Fruit fly (Drosophila melanogaster): ENCODE data around the gene CG12684.
A peak's percentile ranks its signal among the peaks of the same experiment; 100 is the strongest.

Gene CG12684

dm6 chrX:4563980-4564379 is 7.7 kb downstream of the CG12684 start:
- TF ChIP-seq CG9139 (GFP tag; optimal IDR thresholded peaks at IDR 0.05) (peak; percentile 46), fd59A (GFP tag; optimal IDR thresholded peaks at IDR 0.05) (no peak), fd85E (GFP tag; optimal IDR thresholded peaks at IDR 0.05) (no peak), CG6792 (GFP tag; optimal IDR thresholded peaks at IDR 0.05) (no peak), ss (GFP tag; optimal IDR thresholded peaks at IDR 0.05) (peak; percentile 23 to 35), CG15336 (GFP tag; IDR thresholded peaks at IDR 0.05) (no peak)

DNA sequence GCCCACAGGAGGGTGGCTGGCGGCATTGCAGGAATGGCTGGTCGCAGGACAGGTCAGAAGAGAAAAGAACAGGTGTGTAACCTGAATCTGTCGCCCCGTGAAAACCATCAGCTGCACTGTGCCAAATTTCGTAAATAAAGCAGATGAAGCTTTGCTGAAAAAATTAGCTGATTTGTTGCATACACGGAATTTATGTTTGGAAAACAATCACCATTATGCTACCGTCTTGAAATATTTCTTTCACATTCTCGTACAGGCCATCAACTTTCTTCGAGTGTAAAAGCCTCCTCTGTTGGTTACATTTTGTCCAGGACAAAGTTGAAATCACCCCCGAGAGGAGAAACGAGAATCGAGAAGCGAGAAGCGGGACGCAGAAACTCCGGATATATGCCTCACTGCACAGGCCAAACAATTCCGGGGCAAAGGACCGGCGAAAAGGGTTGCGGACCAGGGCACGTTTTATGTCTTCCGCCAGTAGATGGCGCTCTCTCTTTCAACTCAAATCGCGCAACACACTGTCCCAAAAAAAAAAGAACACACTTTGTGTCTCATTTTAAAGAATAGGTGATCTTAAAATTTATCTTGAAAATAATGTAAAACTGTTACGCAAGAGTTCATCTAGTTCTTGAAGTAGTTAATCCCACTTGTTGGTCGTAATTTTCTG is 11.4 kb downstream of the CG12684 start:
- no peak for TF ChIP-seq vri (GFP tag; optimal IDR thresholded peaks at IDR 0.05)
- peak; percentile 42 for TF ChIP-seq cyc (GFP tag; optimal IDR thresholded peaks at IDR 0.05)
- TF ChIP-seq CG3032 (tag; optimal IDR thresholded peaks at IDR 0.05), result no peak
- TF ChIP-seq CG3919 (GFP tag; optimal IDR thresholded peaks at IDR 0.05), result peak; percentile 39
- TF ChIP-seq CG4318 (GFP tag; optimal IDR thresholded peaks at IDR 0.05), result no peak
- no peak for TF ChIP-seq CG8319 (GFP tag; optimal IDR thresholded peaks at IDR 0.05)
- peak; percentile 5 for TF ChIP-seq fd59A (GFP tag; optimal IDR thresholded peaks at IDR 0.05)
- peak; percentile 45 for TF ChIP-seq CG31627 (GFP tag; optimal IDR thresholded peaks at IDR 0.05)
- TF ChIP-seq fkh (GFP tag; optimal IDR thresholded peaks at IDR 0.05), result no peak
- TF ChIP-seq pdm3 (GFP tag; optimal IDR thresholded peaks at IDR 0.05), result peak; percentile 24
- peak; percentile 19 for TF ChIP-seq Sox102F (GFP tag; optimal IDR thresholded peaks at IDR 0.05)
- no peak for TF ChIP-seq CG11294 (GFP tag; IDR thresholded peaks at IDR 0.05)
- TF ChIP-seq CG34406 (GFP tag; optimal IDR thresholded peaks at IDR 0.05), result no peak
- TF ChIP-seq Gug (GFP tag; IDR thresholded peaks at IDR 0.05), result no peak
- no peak for TF ChIP-seq CG8632 (GFP tag; optimal IDR thresholded peaks at IDR 0.05)
- peak; percentile 38 for TF ChIP-seq Ets96B (tag; optimal IDR thresholded peaks at IDR 0.05)
- TF ChIP-seq CG6792 (GFP tag; optimal IDR thresholded peaks at IDR 0.05), result peak; percentile 26
- no peak for TF ChIP-seq Hr38 (GFP tag; optimal IDR thresholded peaks at IDR 0.05)
- no peak for TF ChIP-seq net (GFP tag; optimal IDR thresholded peaks at IDR 0.05)
- TF ChIP-seq Sox15 (GFP tag; optimal IDR thresholded peaks at IDR 0.05), result no peak
- TF ChIP-seq CG7368 (GFP tag; optimal IDR thresholded peaks at IDR 0.05), result no peak
- no peak for TF ChIP-seq svp (GFP tag)
- TF ChIP-seq achi (GFP tag; optimal IDR thresholded peaks at IDR 0.05), result no peak
- peak in 1 of 2 experiments; percentile 20 for TF ChIP-seq ss (GFP tag; optimal IDR thresholded peaks at IDR 0.05)
- TF ChIP-seq Lpt (GFP tag; optimal IDR thresholded peaks at IDR 0.05), result no peak
- TF ChIP-seq CG16779 (tag; optimal IDR thresholded peaks at IDR 0.05), result no peak
- TF ChIP-seq CG6854 (GFP tag; optimal IDR thresholded peaks at IDR 0.05), result no peak
- TF ChIP-seq topi (GFP tag; optimal IDR thresholded peaks at IDR 0.05), result peak; percentile 37
- TF ChIP-seq salr (GFP tag; optimal IDR thresholded peaks at IDR 0.05), result peak in 1 of 2 experiments; percentile 33
- TF ChIP-seq Eip93F (GFP tag; optimal IDR thresholded peaks at IDR 0.05), result no peak
- TF ChIP-seq CG10631 (GFP tag; optimal IDR thresholded peaks at IDR 0.05), result peak; percentile 21
- TF ChIP-seq OdsH (GFP tag; optimal IDR thresholded peaks at IDR 0.05), result peak; percentile 13
- TF ChIP-seq Met (GFP tag; optimal IDR thresholded peaks at IDR 0.05), result peak; percentile 32
- no peak for TF ChIP-seq Ets21C (GFP tag; optimal IDR thresholded peaks at IDR 0.05)
- TF ChIP-seq spab (GFP tag; optimal IDR thresholded peaks at IDR 0.05), result no peak
- TF ChIP-seq CG1621 (tag; optimal IDR thresholded peaks at IDR 0.05), result peak; percentile 12
- TF ChIP-seq acj6 (GFP tag; optimal IDR thresholded peaks at IDR 0.05), result peak; percentile 1
- no peak for TF ChIP-seq eg (GFP tag; IDR thresholded peaks at IDR 0.05)
- TF ChIP-seq CG11762 (GFP tag; optimal IDR thresholded peaks at IDR 0.05; ENCODE audit: insufficient read depth), result no peak
- peak; percentile 41 for TF ChIP-seq lz (GFP tag; optimal IDR thresholded peaks at IDR 0.05)
- peak; percentile 11 for TF ChIP-seq Eip75B (GFP tag; optimal IDR thresholded peaks at IDR 0.05)
- TF ChIP-seq CG8119 (GFP tag; IDR thresholded peaks at IDR 0.05), result no peak
- TF ChIP-seq dsx (GFP tag; optimal IDR thresholded peaks at IDR 0.05; ENCODE audit: poor library complexity, severe bottlenecking), result no peak
- no peak for TF ChIP-seq Blimp-1 (GFP tag; optimal IDR thresholded peaks at IDR 0.05)
- TF ChIP-seq Smox (GFP tag; optimal IDR thresholded peaks at IDR 0.05), result peak; percentile 23
- TF ChIP-seq Sox14 (GFP tag; optimal IDR thresholded peaks at IDR 0.05), result no peak
- TF ChIP-seq CG9139 (GFP tag; optimal IDR thresholded peaks at IDR 0.05), result no peak
